Worm (Caenorhabditis elegans): ENCODE measurements around the gene ttn-1.
A peak's percentile ranks its signal among the peaks of the same experiment; 100 is the strongest.

Gene ttn-1

ce11 chrV:6121659-6122058 lies 80.8 kb downstream of the ttn-1 start:
- TF ChIP-seq B0310.2 (tag; optimal IDR thresholded peaks at IDR 0.05) = no peak
- no peak for TF ChIP-seq sea-1 (GFP tag; conservative IDR thresholded peaks at IDR 0.05)
- TF ChIP-seq ceh-36 (tag; optimal IDR thresholded peaks at IDR 0.05) = no peak
- TF ChIP-seq pes-1 (GFP tag; IDR thresholded peaks at IDR 0.05) = no peak
- no peak for TF ChIP-seq tbx-11 (GFP tag; IDR thresholded peaks at IDR 0.05)

- TF ChIP-seq ceh-13 (GFP tag; optimal IDR thresholded peaks at IDR 0.05) (no peak), B0310.2 (tag; optimal IDR thresholded peaks at IDR 0.05) (no peak), tbx-37 (GFP tag; conservative IDR thresholded peaks at IDR 0.05) (no peak), tbx-11 (GFP tag; IDR thresholded peaks at IDR 0.05) (no peak), scrt-1 (GFP tag; IDR thresholded peaks at IDR 0.05) (no peak), hnd-1 (tag; optimal IDR thresholded peaks at IDR 0.05) (no peak), hmbx-1 (tag; optimal IDR thresholded peaks at IDR 0.05) (no peak), flt-1 (GFP tag; IDR thresholded peaks at IDR 0.05) (no peak), pes-1 (GFP tag; IDR thresholded peaks at IDR 0.05) (no peak), sea-1 (GFP tag; conservative IDR thresholded peaks at IDR 0.05) (no peak), ets-7 (tag; optimal IDR thresholded peaks at IDR 0.05) (no peak), ama-1 (optimal IDR thresholded peaks at IDR 0.05) (no peak), hmg-4 (GFP tag; optimal IDR thresholded peaks at IDR 0.05) (no peak), aly-1 (tag; optimal IDR thresholded peaks at IDR 0.05) (no peak), tra-4 (tag; optimal IDR thresholded peaks at IDR 0.05) (no peak), F13C5.2 (tag; optimal IDR thresholded peaks at IDR 0.05) (no peak), ceh-36 (tag; optimal IDR thresholded peaks at IDR 0.05) (no peak)
Observed at ce11 chrV:6120156-6120879, 82.1 kb downstream of the ttn-1 start, which contains the start of gene ceh-49. Gene ceh-49 (minus strand): TSS chrV:6120206.

ce11 chrV:6117013-6117412 lies 85.4 kb downstream of the ttn-1 start:
- no peak for TF ChIP-seq hmg-4 (GFP tag; optimal IDR thresholded peaks at IDR 0.05)
- TF ChIP-seq B0310.2 (tag; optimal IDR thresholded peaks at IDR 0.05) = no peak
- no peak for TF ChIP-seq ets-7 (tag; optimal IDR thresholded peaks at IDR 0.05)
- no peak for TF ChIP-seq pes-1 (GFP tag; IDR thresholded peaks at IDR 0.05)
- TF ChIP-seq tbx-11 (GFP tag; IDR thresholded peaks at IDR 0.05) = no peak
- no peak for TF ChIP-seq flt-1 (GFP tag; IDR thresholded peaks at IDR 0.05)
- TF ChIP-seq hnd-1 (tag; optimal IDR thresholded peaks at IDR 0.05) = no peak
- TF ChIP-seq scrt-1 (GFP tag; IDR thresholded peaks at IDR 0.05) = no peak
- no peak for TF ChIP-seq tbx-37 (GFP tag; conservative IDR thresholded peaks at IDR 0.05)
- no peak for TF ChIP-seq F13C5.2 (tag; optimal IDR thresholded peaks at IDR 0.05)
- TF ChIP-seq ama-1 (optimal IDR thresholded peaks at IDR 0.05) = no peak
- no peak for TF ChIP-seq sea-1 (GFP tag; conservative IDR thresholded peaks at IDR 0.05)
- no peak for TF ChIP-seq aly-1 (tag; optimal IDR thresholded peaks at IDR 0.05)

- no peak for TF ChIP-seq hmbx-1 (tag; optimal IDR thresholded peaks at IDR 0.05)
- no peak for TF ChIP-seq tbx-11 (GFP tag; IDR thresholded peaks at IDR 0.05)
- no peak for TF ChIP-seq pes-1 (GFP tag; IDR thresholded peaks at IDR 0.05)
- TF ChIP-seq aly-1 (tag; optimal IDR thresholded peaks at IDR 0.05) = no peak
- no peak for TF ChIP-seq tra-4 (tag; optimal IDR thresholded peaks at IDR 0.05)
- TF ChIP-seq B0310.2 (tag; optimal IDR thresholded peaks at IDR 0.05) = no peak
- TF ChIP-seq ceh-36 (tag; optimal IDR thresholded peaks at IDR 0.05) = no peak
- TF ChIP-seq ama-1 (optimal IDR thresholded peaks at IDR 0.05) = no peak
- no peak for TF ChIP-seq F13C5.2 (tag; optimal IDR thresholded peaks at IDR 0.05)
Observed at ce11 chrV:6112823-6113222, 89.6 kb downstream of the ttn-1 start, which contains the start of gene F17A9.5. Gene F17A9.5 (minus strand): TSS chrV:6112997.

ce11 chrV:6110533-6110932 lies 91.9 kb downstream of the ttn-1 start, which contains the start of gene F17A9.4:
Gene F17A9.4 (minus strand): TSS chrV:6110629.
- TF ChIP-seq sea-1 (GFP tag; conservative IDR thresholded peaks at IDR 0.05) (no peak), tbx-11 (GFP tag; IDR thresholded peaks at IDR 0.05) (no peak), aly-1 (tag; optimal IDR thresholded peaks at IDR 0.05) (no peak), ceh-13 (GFP tag; optimal IDR thresholded peaks at IDR 0.05) (no peak)

ce11 chrV:6107474-6107873 lies 95.0 kb downstream of the ttn-1 start, which contains the start of gene cwf-19L1:
Gene cwf-19L1 (plus strand): TSS chrV:6107828.
- no peak for TF ChIP-seq B0310.2 (tag; optimal IDR thresholded peaks at IDR 0.05)
- peak; percentile 71 for TF ChIP-seq tbx-37 (GFP tag; conservative IDR thresholded peaks at IDR 0.05)
- peak; percentile 68 for TF ChIP-seq pes-1 (GFP tag; IDR thresholded peaks at IDR 0.05)
- no peak for TF ChIP-seq ets-7 (tag; optimal IDR thresholded peaks at IDR 0.05)

ce11 chrV:6105374-6105773 lies 97.1 kb downstream of the ttn-1 start, which contains the start of gene atf-8:
Gene atf-8 (plus strand): TSS chrV:6105607.
- TF ChIP-seq ama-1 (optimal IDR thresholded peaks at IDR 0.05) (no peak), hmbx-1 (tag; optimal IDR thresholded peaks at IDR 0.05) (no peak), aly-1 (tag; optimal IDR thresholded peaks at IDR 0.05) (no peak), ceh-13 (GFP tag; optimal IDR thresholded peaks at IDR 0.05) (no peak), tbx-37 (GFP tag; conservative IDR thresholded peaks at IDR 0.05) (no peak), tbx-11 (GFP tag; IDR thresholded peaks at IDR 0.05) (no peak), hmg-4 (GFP tag; optimal IDR thresholded peaks at IDR 0.05) (no peak), tra-4 (tag; optimal IDR thresholded peaks at IDR 0.05) (no peak), scrt-1 (GFP tag; IDR thresholded peaks at IDR 0.05) (no peak)

ce11 chrV:6103429-6103828 lies 99.0 kb downstream of the ttn-1 start, which contains the start of gene Y38A10A.11:
Gene Y38A10A.11 (minus strand): TSS chrV:6103529.
- TF ChIP-seq ceh-36 (tag; optimal IDR thresholded peaks at IDR 0.05) (no peak), flt-1 (GFP tag; IDR thresholded peaks at IDR 0.05) (no peak), F13C5.2 (tag; optimal IDR thresholded peaks at IDR 0.05) (no peak), tra-4 (tag; optimal IDR thresholded peaks at IDR 0.05) (no peak), ets-7 (tag; optimal IDR thresholded peaks at IDR 0.05) (no peak), pes-1 (GFP tag; IDR thresholded peaks at IDR 0.05) (no peak)

Data from whole organism, early embryonic.